Worm (Caenorhabditis elegans) whole organism, L3 larva: ENCODE data around the gene nog-1.
A peak's percentile ranks its signal among the peaks of the same experiment; 100 is the strongest.

Experiments
- R02D3.7 ChIP-seq: fragments of 150-350 bp; optimal IDR thresholded peaks from 2 replicates; lab custom pipeline; 2014; ENCODE audit warnings: missing biosample characterization, missing genetic modification characterization
- ZK546.5 ChIP-seq: sonication (generic microtip); optimal IDR thresholded peaks from 2 replicates; lab custom pipeline; 2017; ENCODE audit warnings: missing biosample characterization, missing genetic modification characterization
- aly-2 ChIP-seq: fragments of 150-350 bp; optimal IDR thresholded peaks from 2 replicates; lab custom pipeline; 2014; ENCODE audit warnings: missing biosample characterization, missing genetic modification characterization
- ama-1 ChIP-seq: fragments of 150-350 bp; optimal IDR thresholded peaks from 2 replicates; lab custom pipeline; 2018
- ceh-16 ChIP-seq: sonication (generic microtip); optimal IDR thresholded peaks from 2 replicates; lab custom pipeline; 2017; ENCODE audit warnings: missing biosample characterization, missing genetic modification characterization
- ceh-28 ChIP-seq: fragments of 150-350 bp; optimal IDR thresholded peaks from 2 replicates; lab custom pipeline; 2014; ENCODE audit warnings: missing biosample characterization, missing genetic modification reagents, missing genetic modification characterization
- ceh-82 ChIP-seq: fragments of 150-350 bp; optimal IDR thresholded peaks from 2 replicates; lab custom pipeline; 2014; ENCODE audit warnings: missing biosample characterization, missing genetic modification characterization
- ceh-9 ChIP-seq: sonication (generic microtip); optimal IDR thresholded peaks from 2 replicates; lab custom pipeline; 2018; ENCODE audit warnings: missing biosample characterization, missing genetic modification characterization
- daf-12 ChIP-seq: fragments of 150-350 bp; optimal IDR thresholded peaks from 2 replicates; lab custom pipeline; 2014; ENCODE audit warnings: missing biosample characterization, missing genetic modification reagents, missing genetic modification characterization
- egl-27 ChIP-seq: sonication (generic microtip); optimal IDR thresholded peaks from 4 replicates; lab custom pipeline; 2017; ENCODE audit warnings: missing biosample characterization, missing genetic modification reagents, missing genetic modification characterization
- egl-5 ChIP-seq: fragments of 150-350 bp; optimal IDR thresholded peaks from 2 replicates; lab custom pipeline; 2017; ENCODE audit warnings: missing biosample characterization, missing genetic modification reagents, missing genetic modification characterization, inconsistent platforms
- elt-1 ChIP-seq: fragments of 150-350 bp; optimal IDR thresholded peaks from 2 replicates; lab custom pipeline; 2014; ENCODE audit warnings: missing biosample characterization, missing genetic modification characterization
- elt-2 ChIP-seq: sonication (generic microtip); optimal IDR thresholded peaks from 2 replicates; lab custom pipeline; 2016; ENCODE audit warnings: missing genetic modification reagents, mild to moderate bottlenecking, missing genetic modification characterization, missing compliant biosample characterization
- elt-3 ChIP-seq, 3 experiments: fragments of 150-350 bp in 1 of 3; sonication (generic microtip) in 2 of 3; optimal IDR thresholded peaks; 2 replicates in 2 of 3; 4 replicates in 1 of 3; lab custom pipeline; 2014 to 2017; ENCODE audit warnings: missing biosample characterization in 3 of 3, missing genetic modification characterization in 3 of 3
- eor-1 ChIP-seq, 2 experiments: fragments of 150-350 bp; optimal IDR thresholded peaks; 2 replicates each; lab custom pipeline; 2014 to 2018; ENCODE audit warnings: missing biosample characterization in 2 of 2, missing genetic modification characterization in 2 of 2
- fkh-10 ChIP-seq: sonication (generic microtip); optimal IDR thresholded peaks from 2 replicates; lab custom pipeline; 2017; ENCODE audit warnings: missing biosample characterization, missing genetic modification reagents, missing genetic modification characterization
- fkh-2 ChIP-seq: fragments of 150-350 bp; optimal IDR thresholded peaks from 2 replicates; lab custom pipeline; 2014; ENCODE audit warnings: missing biosample characterization, missing genetic modification reagents, missing genetic modification characterization
- fos-1 ChIP-seq: fragments of 150-350 bp; optimal IDR thresholded peaks from 2 replicates; lab custom pipeline; 2014; ENCODE audit warnings: missing biosample characterization, missing genetic modification characterization
- hmg-11 ChIP-seq: sonication (generic microtip); optimal IDR thresholded peaks from 2 replicates; lab custom pipeline; 2016; ENCODE audit warnings: missing genetic modification characterization, missing compliant biosample characterization
- jun-1 ChIP-seq: fragments of 150-350 bp; optimal IDR thresholded peaks from 2 replicates; lab custom pipeline; 2014; ENCODE audit warnings: missing biosample characterization, missing genetic modification reagents, missing genetic modification characterization
- lin-15B ChIP-seq: fragments of 150-350 bp; optimal IDR thresholded peaks from 2 replicates; lab custom pipeline; 2014; ENCODE audit warnings: missing biosample characterization, missing genetic modification characterization
- lin-39 ChIP-seq: fragments of 150-350 bp; optimal IDR thresholded peaks from 2 replicates; lab custom pipeline; 2018; ENCODE audit warnings: missing biosample characterization, missing genetic modification reagents, missing genetic modification characterization
- lsy-12 ChIP-seq: sonication (generic microtip); optimal IDR thresholded peaks from 2 replicates; lab custom pipeline; 2016; ENCODE audit warnings: mild to moderate bottlenecking, missing genetic modification characterization, missing compliant biosample characterization
- mdl-1 ChIP-seq: fragments of 150-350 bp; optimal IDR thresholded peaks from 2 replicates; lab custom pipeline; 2014; ENCODE audit warnings: missing biosample characterization, missing genetic modification characterization
- mml-1 ChIP-seq: fragments of 150-350 bp; sonication (generic microtip); optimal IDR thresholded peaks from 3 replicates; lab custom pipeline; 2014; ENCODE audit warnings: missing biosample characterization, missing genetic modification characterization
- nfya-1 ChIP-seq: sonication (generic microtip); optimal IDR thresholded peaks from 2 replicates; lab custom pipeline; 2017; ENCODE audit warnings: missing genetic modification characterization, mild to moderate bottlenecking, missing compliant biosample characterization, antibody characterized with exemption, moderate library complexity; ENCODE audit not compliant: insufficient read depth
- nhr-11 ChIP-seq: fragments of 150-350 bp; optimal IDR thresholded peaks from 2 replicates; lab custom pipeline; 2014; ENCODE audit warnings: missing biosample characterization, missing genetic modification characterization
- nhr-12 ChIP-seq: fragments of 150-350 bp; optimal IDR thresholded peaks from 2 replicates; lab custom pipeline; 2014; ENCODE audit warnings: missing biosample characterization, missing genetic modification characterization
- nhr-23 ChIP-seq: fragments of 150-350 bp; optimal IDR thresholded peaks from 2 replicates; lab custom pipeline; 2014; ENCODE audit warnings: missing biosample characterization, missing genetic modification reagents, missing genetic modification characterization
- nhr-237 ChIP-seq: fragments of 150-350 bp; optimal IDR thresholded peaks from 2 replicates; lab custom pipeline; 2014; ENCODE audit warnings: missing biosample characterization, missing genetic modification characterization
- nhr-25 ChIP-seq: sonication (generic microtip); optimal IDR thresholded peaks from 2 replicates; lab custom pipeline; 2017; ENCODE audit warnings: missing biosample characterization, missing genetic modification characterization
- nhr-28 ChIP-seq: fragments of 150-350 bp; optimal IDR thresholded peaks from 2 replicates; lab custom pipeline; 2014; ENCODE audit warnings: missing biosample characterization, missing genetic modification characterization
- nhr-43 ChIP-seq: sonication (generic microtip); optimal IDR thresholded peaks from 2 replicates; lab custom pipeline; 2016; ENCODE audit warnings: mild to moderate bottlenecking, missing genetic modification characterization, missing compliant biosample characterization; ENCODE audit not compliant: poor library complexity, severe bottlenecking
- nhr-67 ChIP-seq: fragments of 150-350 bp; optimal IDR thresholded peaks from 2 replicates; lab custom pipeline; 2014; ENCODE audit warnings: missing biosample characterization, missing genetic modification characterization
- nhr-76 ChIP-seq: fragments of 150-350 bp; sonication (generic microtip); optimal IDR thresholded peaks from 5 replicates; lab custom pipeline; 2014; ENCODE audit warnings: missing biosample characterization, missing genetic modification characterization
- nhr-77 ChIP-seq: fragments of 150-350 bp; optimal IDR thresholded peaks from 2 replicates; lab custom pipeline; 2014; ENCODE audit warnings: missing biosample characterization, missing genetic modification characterization
- pha-4 ChIP-seq: fragments of 150-350 bp; optimal IDR thresholded peaks from 2 replicates; lab custom pipeline; 2014; ENCODE audit warnings: missing biosample characterization, missing genetic modification reagents, missing genetic modification characterization
- pqm-1 ChIP-seq: fragments of 150-350 bp; optimal IDR thresholded peaks from 2 replicates; lab custom pipeline; 2017; ENCODE audit warnings: missing biosample characterization, missing genetic modification characterization, inconsistent platforms
- sea-2 ChIP-seq: fragments of 150-350 bp; sonication (generic microtip); optimal IDR thresholded peaks from 4 replicates; lab custom pipeline; 2014; ENCODE audit warnings: missing biosample characterization, missing genetic modification reagents, missing genetic modification characterization
- skn-1 ChIP-seq: fragments of 150-350 bp; optimal IDR thresholded peaks from 2 replicates; lab custom pipeline; 2014; ENCODE audit warnings: missing biosample characterization, missing genetic modification characterization
- snpc-4 ChIP-seq: fragments of 150-350 bp; optimal IDR thresholded peaks from 2 replicates; lab custom pipeline; 2014; ENCODE audit warnings: missing biosample characterization, missing genetic modification characterization
- tbx-2 ChIP-seq: sonication (generic microtip); optimal IDR thresholded peaks from 2 replicates; lab custom pipeline; 2016; ENCODE audit warnings: mild to moderate bottlenecking, missing genetic modification characterization, missing compliant biosample characterization
- unc-39 ChIP-seq: sonication (generic microtip); optimal IDR thresholded peaks from 4 replicates; lab custom pipeline; 2017; ENCODE audit warnings: missing biosample characterization, missing genetic modification characterization
- unc-62 ChIP-seq: fragments of 150-350 bp; sonication (generic microtip); optimal IDR thresholded peaks from 4 replicates; lab custom pipeline; 2014; ENCODE audit warnings: missing biosample characterization, missing genetic modification reagents, missing genetic modification characterization
- zag-1 ChIP-seq: fragments of 150-350 bp; optimal IDR thresholded peaks from 2 replicates; lab custom pipeline; 2014; ENCODE audit warnings: missing biosample characterization, missing genetic modification characterization
- ztf-11 ChIP-seq: fragments of 150-350 bp; optimal IDR thresholded peaks from 2 replicates; lab custom pipeline; 2014; ENCODE audit warnings: missing biosample characterization, missing genetic modification characterization
- ztf-4 ChIP-seq: fragments of 150-350 bp; optimal IDR thresholded peaks from 2 replicates; lab custom pipeline; 2014; ENCODE audit warnings: missing biosample characterization, missing genetic modification characterization

The nog-1 gene

DNA sequence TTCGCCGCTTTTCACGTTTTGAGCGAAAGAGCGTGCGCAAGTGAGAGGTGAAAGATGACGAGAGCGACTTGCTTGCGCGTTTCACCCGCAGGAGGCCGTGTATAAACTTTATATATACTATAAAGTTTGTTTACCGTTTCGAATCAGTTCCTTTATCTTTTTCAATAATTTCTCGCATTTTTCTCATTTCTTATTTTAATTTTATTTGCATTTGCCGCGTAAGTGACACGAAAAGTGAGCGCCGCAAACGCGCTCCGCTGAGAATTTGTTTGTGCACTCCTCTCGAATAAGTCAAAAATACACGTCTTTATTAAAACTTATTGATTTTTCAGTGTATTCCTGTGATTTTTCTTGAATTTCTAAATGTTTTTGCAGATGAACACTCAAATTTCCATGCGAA is 49.9 kb downstream of the nog-1 start, which contains the start of gene mrpl-55:
Gene mrpl-55 (plus strand): TSS at position 364 of the 400 bp plus-strand sequence.
- TF ChIP-seq R02D3.7: peak; percentile 84
- TF ChIP-seq ceh-28 (tag; lab: Kevin White, UChicago): peak; percentile 83
- peak; percentile 53 for TF ChIP-seq snpc-4 (tag; lab: Kevin White, UChicago)
- no peak for TF ChIP-seq ZK546.5
- TF ChIP-seq nhr-23 (tag; lab: Kevin White, UChicago): peak; percentile 91
- TF ChIP-seq mml-1 (tag; lab: Kevin White, UChicago): no peak
- TF ChIP-seq nhr-67 (tag; lab: Kevin White, UChicago): no peak
- peak; percentile 79 for TF ChIP-seq nhr-43 (tag; lab: Kevin White, UChicago)
- TF ChIP-seq elt-2 (tag; lab: Kevin White, UChicago): peak; percentile 45
- TF ChIP-seq nhr-11 (tag; lab: Kevin White, UChicago): no peak
- peak; percentile 39 for TF ChIP-seq jun-1 (tag; lab: Kevin White, UChicago)
- TF ChIP-seq lin-15B (tag; lab: Kevin White, UChicago): peak; percentile 93
- no peak for TF ChIP-seq ceh-9 (tag; lab: Kevin White, UChicago)
- TF ChIP-seq nhr-237 (tag; lab: Kevin White, UChicago): no peak
- TF ChIP-seq nhr-28 (tag; lab: Kevin White, UChicago): peak; percentile 10
- TF ChIP-seq aly-2: no peak
- no peak for TF ChIP-seq nhr-12 (tag; lab: Kevin White, UChicago)
- no peak for TF ChIP-seq ztf-4 (tag; lab: Kevin White, UChicago)
- TF ChIP-seq nhr-25 (tag; lab: Kevin White, UChicago): peak; percentile 37
- TF ChIP-seq nhr-76 (tag; lab: Kevin White, UChicago): no peak
- TF ChIP-seq ceh-82 (tag; lab: Kevin White, UChicago): peak; percentile 52
- TF ChIP-seq sea-2 (GFP tag; lab: Kevin White, UChicago): no peak
- peak; percentile 37 for TF ChIP-seq egl-5 (tag; lab: Kevin White, UChicago)
- TF ChIP-seq skn-1 (tag; lab: Kevin White, UChicago): no peak
- TF ChIP-seq lsy-12 (tag; lab: Kevin White, UChicago): peak; percentile 69
- peak; percentile 85 for TF ChIP-seq nfya-1 (tag; lab: Kevin White, UChicago)
- no peak for TF ChIP-seq hmg-11 (tag; lab: Kevin White, UChicago)
- peak; percentile 50 for TF ChIP-seq tbx-2 (tag; lab: Kevin White, UChicago)
- TF ChIP-seq zag-1 (tag; lab: Kevin White, UChicago): no peak
- TF ChIP-seq lin-39 (tag; lab: Kevin White, UChicago): peak; percentile 58
- TF ChIP-seq daf-12 (tag; lab: Kevin White, UChicago): no peak
- TF ChIP-seq eor-1 (tag; optimal IDR thresholded peaks at IDR 0.05; lab: Kevin White, UChicago): no peak
- TF ChIP-seq elt-3 (tag; optimal IDR thresholded peaks at IDR 0.05; lab: Kevin White, UChicago): no peak
- peak; percentile 60 for TF ChIP-seq nhr-77 (tag; lab: Kevin White, UChicago)
- no peak for TF ChIP-seq unc-39 (tag; lab: Kevin White, UChicago)
- TF ChIP-seq ztf-11: no peak
- no peak for TF ChIP-seq egl-27 (tag; lab: Kevin White, UChicago)
- TF ChIP-seq pha-4: peak; percentile 97
- no peak for TF ChIP-seq fos-1 (tag; lab: Kevin White, UChicago)
- peak; percentile 48 for TF ChIP-seq pqm-1 (tag; lab: Kevin White, UChicago)
- no peak for TF ChIP-seq elt-1 (tag; lab: Kevin White, UChicago)
- no peak for TF ChIP-seq ceh-16 (tag; lab: Kevin White, UChicago)
- no peak for TF ChIP-seq fkh-2 (tag; lab: Kevin White, UChicago)
- TF ChIP-seq unc-62 (GFP tag; lab: Kevin White, UChicago): peak; percentile 13
- no peak for TF ChIP-seq mdl-1 (tag; lab: Kevin White, UChicago)
- TF ChIP-seq fkh-10 (GFP tag; lab: Kevin White, UChicago): peak; percentile 38
- no peak for TF ChIP-seq ama-1 (lab: Kevin White, UChicago)
